Fruit fly (Drosophila melanogaster): ENCODE measurements around the gene hyx.

The hyx gene

DNA sequence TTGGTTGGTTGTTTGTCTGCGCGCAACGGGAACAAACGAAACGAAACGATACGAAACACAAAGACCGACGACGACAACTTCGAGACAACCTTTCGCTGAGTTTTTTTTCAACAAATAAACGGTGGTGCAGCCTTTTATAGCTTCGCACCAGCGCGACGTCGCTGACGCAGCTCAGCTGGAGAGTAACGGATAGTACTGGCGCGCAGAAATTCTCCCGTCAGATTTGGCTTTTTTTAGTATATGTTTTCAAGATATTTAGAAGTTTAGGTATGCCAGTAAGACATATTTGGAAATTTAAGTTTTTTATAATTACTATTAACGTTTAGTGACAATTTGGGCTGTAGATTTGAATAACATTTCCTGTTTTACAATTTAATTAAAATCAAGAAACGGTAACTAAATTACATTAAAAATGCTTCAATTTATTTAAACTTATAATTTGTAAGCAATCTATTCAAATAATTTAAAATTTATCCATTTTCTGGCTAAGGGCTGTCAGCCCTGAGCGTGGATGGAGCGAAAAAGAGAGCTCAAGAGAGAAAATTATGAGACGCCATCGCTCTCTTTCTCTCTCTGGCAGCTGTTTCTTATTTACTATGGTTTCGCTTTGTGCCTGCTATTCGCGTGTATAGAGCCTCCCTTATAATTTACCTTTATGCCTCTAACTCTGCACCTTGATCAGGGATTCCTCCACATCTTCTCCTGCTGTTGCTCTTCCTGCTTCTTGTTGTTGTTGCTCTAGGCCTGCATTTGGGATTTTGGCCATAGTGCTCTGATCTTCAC lies 4.8 kb upstream of the hyx start:
- TF ChIP-seq Dll (optimal IDR thresholded peaks at IDR 0.05) (no peak), CG8478 (optimal IDR thresholded peaks at IDR 0.05) (no peak), pan (optimal IDR thresholded peaks at IDR 0.05) (no peak), usp (GFP tag; optimal IDR thresholded peaks at IDR 0.05) (no peak)

- no peak for TF ChIP-seq pan (optimal IDR thresholded peaks at IDR 0.05)
- no peak for TF ChIP-seq EcR (GFP tag; optimal IDR thresholded peaks at IDR 0.05)
- TF ChIP-seq usp (GFP tag; optimal IDR thresholded peaks at IDR 0.05): no peak
- no peak for TF ChIP-seq Dll (optimal IDR thresholded peaks at IDR 0.05)
- no peak for TF ChIP-seq CG8478 (optimal IDR thresholded peaks at IDR 0.05)
- TF ChIP-seq psq (optimal IDR thresholded peaks at IDR 0.05): no peak
Measured at dm6 chr3R:9035252-9035651, 3.3 kb upstream of the hyx start.

DNA sequence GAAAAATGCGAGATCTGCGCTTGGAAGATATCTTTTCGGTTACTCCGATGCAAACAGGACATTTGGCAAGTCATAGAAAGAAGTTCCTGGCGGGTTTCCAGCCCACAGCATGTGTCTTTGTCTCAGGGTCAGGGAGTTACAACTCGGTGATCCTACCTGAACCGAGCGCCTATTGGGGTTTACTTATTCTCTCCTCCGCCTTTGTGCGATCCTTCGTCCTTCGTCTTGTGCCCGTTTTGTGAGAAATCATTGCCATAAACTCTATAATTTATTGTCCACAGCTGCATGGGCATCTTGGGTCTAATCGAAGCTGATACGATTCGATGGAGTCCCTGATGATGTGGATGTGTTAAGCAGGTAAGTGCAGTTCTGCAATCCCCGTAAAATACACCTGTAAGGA lies 614 bp upstream of the hyx start:
- no peak for TF ChIP-seq Dll (optimal IDR thresholded peaks at IDR 0.05)
- no peak for TF ChIP-seq EcR (GFP tag; optimal IDR thresholded peaks at IDR 0.05)
- TF ChIP-seq pan (optimal IDR thresholded peaks at IDR 0.05): no peak
- TF ChIP-seq usp (GFP tag; optimal IDR thresholded peaks at IDR 0.05): no peak
- no peak for TF ChIP-seq CG8478 (optimal IDR thresholded peaks at IDR 0.05)
- no peak for TF ChIP-seq psq (optimal IDR thresholded peaks at IDR 0.05)

dm6 chr3R:9039448-9039847 lies 888 bp downstream of the hyx start, which contains the start of gene neur:
TSS of gene neur (minus strand) at chr3R:9039471.
- TF ChIP-seq pan (optimal IDR thresholded peaks at IDR 0.05) (no peak), CG8478 (optimal IDR thresholded peaks at IDR 0.05) (no peak), Dll (optimal IDR thresholded peaks at IDR 0.05) (no peak), EcR (GFP tag; optimal IDR thresholded peaks at IDR 0.05) (no peak)

dm6 chr3R:9043610-9044009 lies 5.0 kb downstream of the hyx start:
- TF ChIP-seq EcR (GFP tag; optimal IDR thresholded peaks at IDR 0.05): no peak
- TF ChIP-seq usp (GFP tag; optimal IDR thresholded peaks at IDR 0.05): no peak
- TF ChIP-seq CG8478 (optimal IDR thresholded peaks at IDR 0.05): no peak
- TF ChIP-seq psq (optimal IDR thresholded peaks at IDR 0.05): no peak
- TF ChIP-seq Dll (optimal IDR thresholded peaks at IDR 0.05): no peak
- no peak for TF ChIP-seq pan (optimal IDR thresholded peaks at IDR 0.05)

DNA sequence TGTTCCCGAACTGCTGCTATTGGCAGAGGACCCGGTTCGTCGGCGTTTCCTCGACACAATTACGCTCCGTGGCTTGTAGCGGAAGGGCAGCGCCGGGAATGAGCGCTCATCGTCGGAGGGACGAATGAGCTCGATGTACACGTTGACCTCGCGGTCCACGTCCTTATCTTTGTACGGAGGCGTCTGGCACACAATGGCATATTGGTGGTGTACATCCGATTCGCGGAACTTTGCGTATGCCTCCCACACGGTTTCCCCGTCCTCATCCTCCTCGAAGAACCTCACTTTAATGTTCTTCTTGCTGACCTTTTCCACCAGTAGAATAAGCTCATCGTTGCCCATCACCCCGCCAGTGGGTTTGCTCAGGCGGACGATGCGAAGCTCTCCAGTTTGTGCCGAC lies 7.2 kb downstream of the hyx start:
- TF ChIP-seq pan (optimal IDR thresholded peaks at IDR 0.05): no peak
- no peak for TF ChIP-seq EcR (GFP tag; optimal IDR thresholded peaks at IDR 0.05)
- TF ChIP-seq Dll (optimal IDR thresholded peaks at IDR 0.05): no peak
- no peak for TF ChIP-seq usp (GFP tag; optimal IDR thresholded peaks at IDR 0.05)
- TF ChIP-seq psq (optimal IDR thresholded peaks at IDR 0.05): no peak
- TF ChIP-seq CG8478 (optimal IDR thresholded peaks at IDR 0.05): no peak

dm6 chr3R:9046954-9047353 lies 8.4 kb downstream of the hyx start:
- no peak for TF ChIP-seq psq (optimal IDR thresholded peaks at IDR 0.05)
- TF ChIP-seq usp (GFP tag; optimal IDR thresholded peaks at IDR 0.05): no peak
- no peak for TF ChIP-seq CG8478 (optimal IDR thresholded peaks at IDR 0.05)
- no peak for TF ChIP-seq Dll (optimal IDR thresholded peaks at IDR 0.05)
- no peak for TF ChIP-seq pan (optimal IDR thresholded peaks at IDR 0.05)
- no peak for TF ChIP-seq EcR (GFP tag; optimal IDR thresholded peaks at IDR 0.05)

dm6 chr3R:9047561-9048465 lies 9.3 kb downstream of the hyx start, which contains the start of gene Rel:
TSS of gene Rel (minus strand) at chr3R:9047977.
- TF ChIP-seq CG8478 (optimal IDR thresholded peaks at IDR 0.05) (no peak), pan (optimal IDR thresholded peaks at IDR 0.05) (no peak), Dll (optimal IDR thresholded peaks at IDR 0.05) (no peak), EcR (GFP tag; optimal IDR thresholded peaks at IDR 0.05) (no peak), usp (GFP tag; optimal IDR thresholded peaks at IDR 0.05) (no peak), psq (optimal IDR thresholded peaks at IDR 0.05) (no peak)

- TF ChIP-seq CG8478 (optimal IDR thresholded peaks at IDR 0.05): no peak
- no peak for TF ChIP-seq psq (optimal IDR thresholded peaks at IDR 0.05)
- TF ChIP-seq usp (GFP tag; optimal IDR thresholded peaks at IDR 0.05): no peak
- TF ChIP-seq pan (optimal IDR thresholded peaks at IDR 0.05): no peak
- TF ChIP-seq Dll (optimal IDR thresholded peaks at IDR 0.05): no peak
- no peak for TF ChIP-seq EcR (GFP tag; optimal IDR thresholded peaks at IDR 0.05)
Measured at dm6 chr3R:9048466-9049072, 10.0 kb downstream of the hyx start, which contains the start of gene Mst85C. TSS of gene Mst85C (plus strand) at chr3R:9048645.

DNA sequence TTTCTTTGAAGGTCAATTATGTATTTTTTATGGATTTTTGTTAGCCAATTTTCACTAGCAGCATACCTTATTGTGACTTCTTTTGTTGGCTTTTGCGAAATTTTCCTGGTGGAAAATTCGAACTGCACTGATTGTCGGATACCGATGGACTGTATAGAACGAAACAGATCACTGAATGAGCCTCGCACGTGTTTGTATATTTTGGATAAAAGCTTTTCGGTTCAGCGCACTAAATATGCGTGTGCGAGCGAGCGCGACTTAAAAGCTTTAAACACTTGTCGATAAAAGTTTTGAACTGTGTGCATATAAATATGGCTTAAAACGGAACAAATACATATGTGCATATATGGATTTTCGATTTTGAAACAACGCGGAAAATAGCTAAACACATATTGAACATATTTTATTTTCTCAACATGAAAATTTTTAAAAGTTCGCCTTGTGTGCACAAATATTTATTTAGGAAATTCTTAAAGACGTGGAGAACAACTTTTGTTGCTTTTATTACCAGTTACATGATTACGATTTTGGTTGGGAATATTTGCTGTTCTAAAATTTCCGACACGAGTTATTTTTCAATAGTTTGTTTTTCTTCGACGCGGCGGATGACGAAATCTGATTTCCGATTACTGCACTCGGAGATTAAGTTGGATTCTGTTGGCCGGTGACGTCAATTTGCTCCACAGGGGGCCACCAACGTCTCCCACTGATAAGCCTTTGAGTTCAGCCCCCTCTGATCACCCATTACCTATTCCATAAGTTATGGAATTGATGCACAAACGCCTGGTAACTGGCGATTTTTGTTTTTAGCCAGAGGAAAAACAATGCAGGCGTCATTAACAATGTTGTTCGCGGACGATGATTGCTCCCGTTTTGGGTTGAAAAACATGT lies 10.8 kb downstream of the hyx start:
- no peak for TF ChIP-seq CG8478 (optimal IDR thresholded peaks at IDR 0.05)
- TF ChIP-seq psq (optimal IDR thresholded peaks at IDR 0.05): no peak
- no peak for TF ChIP-seq pan (optimal IDR thresholded peaks at IDR 0.05)
- no peak for TF ChIP-seq usp (GFP tag; optimal IDR thresholded peaks at IDR 0.05)
- no peak for TF ChIP-seq Dll (optimal IDR thresholded peaks at IDR 0.05)
- TF ChIP-seq EcR (GFP tag; optimal IDR thresholded peaks at IDR 0.05): no peak
